Worm (Caenorhabditis elegans) whole organism, young adult: ENCODE results near the gene flp-19.

Source experiments
- B0019.2 ChIP-seq: fragments of 200-800 bp; sonication (Bioruptor generic); conservative IDR thresholded peaks from 2 replicates; pipeline ENCODE4 v1.3.6; 2022; ENCODE audit warnings: missing genetic modification reagents, missing genetic modification characterization, missing compliant biosample characterization
- B0035.1 ChIP-seq: sonication (generic microtip); optimal IDR thresholded peaks from 2 replicates; lab custom pipeline; 2016; ENCODE audit warnings: missing genetic modification characterization, mild to moderate bottlenecking, missing compliant biosample characterization, missing genotype, missing genetic modification reagents
- B0261.1 ChIP-seq: sonication (generic microtip); optimal IDR thresholded peaks from 2 replicates; lab custom pipeline; 2016; ENCODE audit warnings: mild to moderate bottlenecking, missing genetic modification characterization, moderate library complexity, missing compliant biosample characterization
- B0336.3 ChIP-seq: fragments of 200-800 bp; sonication (Bioruptor generic); IDR thresholded peaks from 2 replicates; pipeline ENCODE4 v1.3.6; 2022; ENCODE audit warnings: missing genetic modification characterization, missing compliant biosample characterization
- F37B4.10 ChIP-seq: fragments of 200-800 bp; sonication (Bioruptor generic); IDR thresholded peaks from 2 replicates; pipeline ENCODE4 v1.3.6; 2022; ENCODE audit warnings: missing genetic modification characterization, missing compliant biosample characterization
- K12H6.12 ChIP-seq: fragments of 200-800 bp; sonication (Bioruptor generic); optimal IDR thresholded peaks from 2 replicates; lab custom pipeline; 2018; ENCODE audit warnings: mild to moderate bottlenecking, missing genetic modification characterization, missing compliant biosample characterization
- T26A5.8 ChIP-seq: sonication (generic microtip); optimal IDR thresholded peaks from 2 replicates; lab custom pipeline; 2016; ENCODE audit warnings: missing genetic modification characterization, missing compliant biosample characterization
- Y95B8A.8 ChIP-seq: fragments of 200-800 bp; sonication (Bioruptor generic); IDR thresholded peaks from 2 replicates; pipeline ENCODE4 v1.3.6; 2022; ENCODE audit warnings: missing genetic modification reagents, missing genetic modification characterization, missing compliant biosample characterization
- atf-7 ChIP-seq: sonication (generic microtip); optimal IDR thresholded peaks from 2 replicates; lab custom pipeline; 2017; ENCODE audit warnings: mild to moderate bottlenecking, missing genetic modification characterization, missing compliant biosample characterization
- attf-5 ChIP-seq: fragments of 200-800 bp; sonication (Bioruptor generic); optimal IDR thresholded peaks from 2 replicates; lab custom pipeline; 2018; ENCODE audit warnings: mild to moderate bottlenecking, missing genetic modification characterization, missing compliant biosample characterization
- cebp-1 ChIP-seq, 2 experiments: fragments of 200-800 bp in 1 of 2; sonication (Bioruptor generic) in 1 of 2; sonication (generic microtip) in 1 of 2; IDR thresholded peaks in 1 of 2; optimal IDR thresholded peaks in 1 of 2; 2 replicates each; pipeline versions ENCODE4 v1.3.6 to Lab custom; 2017 to 2022; ENCODE audit warnings: missing compliant biosample characterization in 2 of 2, missing genetic modification characterization in 2 of 2, mild to moderate bottlenecking in 1 of 2, missing genetic modification reagents in 1 of 2, moderate library complexity in 1 of 2
- ceh-100 ChIP-seq: fragments of 200-800 bp; sonication (Bioruptor generic); IDR thresholded peaks from 2 replicates; pipeline ENCODE4 v1.3.6; 2022; ENCODE audit warnings: missing genetic modification reagents, missing genetic modification characterization, missing compliant biosample characterization
- ceh-27 ChIP-seq: fragments of 200-800 bp; sonication (Bioruptor generic); optimal IDR thresholded peaks from 2 replicates; lab custom pipeline; 2018; ENCODE audit warnings: mild to moderate bottlenecking, missing genetic modification characterization, moderate library complexity, missing compliant biosample characterization
- chd-7 ChIP-seq: sonication (generic microtip); optimal IDR thresholded peaks from 2 replicates; lab custom pipeline; 2016; ENCODE audit warnings: mild to moderate bottlenecking, missing genetic modification characterization, moderate library complexity, missing compliant biosample characterization
- ets-4 ChIP-seq: fragments of 200-800 bp; sonication (Bioruptor generic); optimal IDR thresholded peaks from 2 replicates; lab custom pipeline; 2018; ENCODE audit warnings: mild to moderate bottlenecking, missing genetic modification characterization, missing compliant biosample characterization
- fkh-3 ChIP-seq: sonication (generic microtip); optimal IDR thresholded peaks from 2 replicates; lab custom pipeline; 2016; ENCODE audit warnings: mild to moderate bottlenecking, missing genetic modification characterization, missing compliant biosample characterization
- gei-17 ChIP-seq: fragments of 200-800 bp; sonication (Bioruptor generic); optimal IDR thresholded peaks from 2 replicates; lab custom pipeline; 2018; ENCODE audit warnings: mild to moderate bottlenecking, missing genetic modification characterization, missing compliant biosample characterization
- him-1 ChIP-seq: sonication (generic microtip); optimal IDR thresholded peaks from 2 replicates; lab custom pipeline; 2016; ENCODE audit warnings: missing genotype, missing genetic modification reagents, missing genetic modification characterization, missing compliant biosample characterization
- hmg-1.2 ChIP-seq: fragments of 200-800 bp; sonication (Bioruptor generic); IDR thresholded peaks from 2 replicates; pipeline ENCODE4 v1.3.6; 2022; ENCODE audit warnings: missing genetic modification reagents, missing genetic modification characterization, missing compliant biosample characterization
- let-526 ChIP-seq: fragments of 200-800 bp; sonication (Bioruptor generic); IDR thresholded peaks from 2 replicates; pipeline ENCODE4 v1.3.6; 2022; ENCODE audit warnings: missing genetic modification reagents, missing genetic modification characterization, missing compliant biosample characterization
- lin-26 ChIP-seq: fragments of 200-800 bp; sonication (Bioruptor generic); IDR thresholded peaks from 2 replicates; pipeline ENCODE4 v1.3.6; 2022; ENCODE audit warnings: missing genetic modification reagents, missing genetic modification characterization, missing compliant biosample characterization
- lin-40 ChIP-seq: sonication (generic microtip); optimal IDR thresholded peaks from 2 replicates; lab custom pipeline; 2016; ENCODE audit warnings: missing genetic modification characterization, mild to moderate bottlenecking, missing compliant biosample characterization, missing genotype, missing genetic modification reagents
- lin-54 ChIP-seq: fragments of 200-800 bp; sonication (Bioruptor generic); optimal IDR thresholded peaks from 2 replicates; lab custom pipeline; 2018; ENCODE audit warnings: mild to moderate bottlenecking, missing genetic modification characterization, missing compliant biosample characterization
- lsy-27 ChIP-seq: sonication (generic microtip); optimal IDR thresholded peaks from 2 replicates; lab custom pipeline; 2017; ENCODE audit warnings: missing genetic modification characterization, mild to moderate bottlenecking, missing compliant biosample characterization, antibody characterized with exemption, missing genotype, borderline replicate concordance; ENCODE audit not compliant: insufficient read depth
- madf-10 ChIP-seq: sonication (generic microtip); optimal IDR thresholded peaks from 2 replicates; lab custom pipeline; 2016; ENCODE audit warnings: mild to moderate bottlenecking, missing genetic modification characterization, missing compliant biosample characterization
- madf-3 ChIP-seq: fragments of 200-800 bp; sonication (Bioruptor generic); IDR thresholded peaks from 2 replicates; pipeline ENCODE4 v1.3.6; 2022; ENCODE audit warnings: missing genetic modification reagents, missing genetic modification characterization, missing compliant biosample characterization
- madf-6 ChIP-seq: fragments of 200-800 bp; sonication (Bioruptor generic); IDR thresholded peaks from 2 replicates; pipeline ENCODE4 v1.3.6; 2022; ENCODE audit warnings: missing genetic modification reagents, missing genetic modification characterization, missing compliant biosample characterization
- mcd-1 ChIP-seq: fragments of 200-800 bp; sonication (Bioruptor generic); IDR thresholded peaks from 2 replicates; pipeline ENCODE4 v1.3.6; 2022; ENCODE audit warnings: missing genetic modification reagents, missing genetic modification characterization, missing compliant biosample characterization
- mxl-1 ChIP-seq: sonication (generic microtip); optimal IDR thresholded peaks from 2 replicates; lab custom pipeline; 2016; ENCODE audit warnings: missing genetic modification characterization, missing compliant biosample characterization
- nfya-2 ChIP-seq: fragments of 200-800 bp; sonication (Bioruptor generic); IDR thresholded peaks from 2 replicates; pipeline ENCODE4 v1.3.6; 2022; ENCODE audit warnings: missing genetic modification reagents, missing genetic modification characterization, missing compliant biosample characterization
- nhr-120 ChIP-seq: fragments of 200-800 bp; sonication (Bioruptor generic); IDR thresholded peaks from 2 replicates; pipeline ENCODE4 v1.3.6; 2022; ENCODE audit warnings: missing genetic modification characterization, missing compliant biosample characterization
- nhr-27 ChIP-seq: fragments of 200-800 bp; sonication (Bioruptor generic); optimal IDR thresholded peaks from 2 replicates; lab custom pipeline; 2018; ENCODE audit warnings: mild to moderate bottlenecking, missing genetic modification characterization, moderate library complexity, missing compliant biosample characterization
- nhr-80 ChIP-seq: sonication (generic microtip); optimal IDR thresholded peaks from 2 replicates; lab custom pipeline; 2016; ENCODE audit warnings: missing genetic modification characterization, missing compliant biosample characterization
- pha-4 ChIP-seq: fragments of 150-350 bp; sonication (generic microtip); optimal IDR thresholded peaks from 2 replicates; lab custom pipeline; 2014; ENCODE audit warnings: missing biosample characterization, missing genetic modification reagents, missing genetic modification characterization
- rcor-1 ChIP-seq: fragments of 200-800 bp; sonication (Bioruptor generic); IDR thresholded peaks from 2 replicates; pipeline ENCODE4 v1.3.6; 2022; ENCODE audit warnings: missing genetic modification reagents, missing genetic modification characterization, missing compliant biosample characterization
- sea-2 ChIP-seq: fragments of 200-800 bp; sonication (Bioruptor generic); IDR thresholded peaks from 2 replicates; pipeline ENCODE4 v1.3.6; 2022; ENCODE audit warnings: missing genetic modification characterization, missing compliant biosample characterization
- sptf-2 ChIP-seq: fragments of 200-800 bp; sonication (Bioruptor generic); optimal IDR thresholded peaks from 2 replicates; lab custom pipeline; 2018; ENCODE audit warnings: mild to moderate bottlenecking, missing genetic modification characterization, missing compliant biosample characterization
- tlf-1 ChIP-seq: fragments of 200-800 bp; sonication (Bioruptor generic); optimal IDR thresholded peaks from 2 replicates; lab custom pipeline; 2018; ENCODE audit warnings: mild to moderate bottlenecking, missing genetic modification characterization, missing compliant biosample characterization
- ztf-18 ChIP-seq: sonication (generic microtip); optimal IDR thresholded peaks from 2 replicates; lab custom pipeline; 2016; ENCODE audit warnings: missing genotype, mild to moderate bottlenecking, missing genetic modification characterization, missing compliant biosample characterization
- ztf-22 ChIP-seq: fragments of 200-800 bp; sonication (Bioruptor generic); optimal IDR thresholded peaks from 2 replicates; lab custom pipeline; 2018; ENCODE audit warnings: mild to moderate bottlenecking, missing genetic modification characterization, moderate library complexity, missing compliant biosample characterization
- ztf-28 ChIP-seq: fragments of 200-800 bp; sonication (Bioruptor generic); IDR thresholded peaks from 2 replicates; pipeline ENCODE4 v1.3.6; 2022; ENCODE audit warnings: missing genetic modification reagents, missing genetic modification characterization, missing compliant biosample characterization
- ztf-6 ChIP-seq: fragments of 200-800 bp; sonication (Bioruptor generic); IDR thresholded peaks from 2 replicates; pipeline ENCODE4 v1.3.6; 2022; ENCODE audit warnings: missing genetic modification reagents, missing genetic modification characterization, missing compliant biosample characterization

flp-19 gene

ce11 chrX:10576410-10576809 lies 28.1 kb upstream of the flp-19 start:
- no peak for TF ChIP-seq Y95B8A.8
- TF ChIP-seq ztf-18 (tag; lab: Kevin White, UChicago) = no peak
- TF ChIP-seq pha-4 (tag; lab: Kevin White, UChicago) = no peak
- TF ChIP-seq sea-2 (GFP tag; lab: Robert Waterston, UW) = no peak
- TF ChIP-seq hmg-1.2 = no peak
- no peak for TF ChIP-seq tlf-1 (GFP tag; lab: Kevin White, UChicago)
- TF ChIP-seq B0261.1 = no peak
- no peak for TF ChIP-seq ztf-6
- TF ChIP-seq nfya-2 = no peak
- TF ChIP-seq attf-5 (GFP tag; lab: Kevin White, UChicago) = peak; percentile 73
- no peak for TF ChIP-seq let-526
- no peak for TF ChIP-seq chd-7 (tag; lab: Kevin White, UChicago)
- peak; percentile 54 for TF ChIP-seq lin-40
- no peak for TF ChIP-seq madf-10
- no peak for TF ChIP-seq B0035.1
- no peak for TF ChIP-seq ceh-100 (GFP tag; lab: Robert Waterston, UW)
- no peak for TF ChIP-seq him-1 (tag; lab: Kevin White, UChicago)
- no peak for TF ChIP-seq lsy-27 (tag; lab: Kevin White, UChicago)
- no peak for TF ChIP-seq fkh-3 (tag; lab: Kevin White, UChicago)
- no peak for TF ChIP-seq F37B4.10 (GFP tag; lab: Robert Waterston, UW)
- no peak for TF ChIP-seq madf-3 (GFP tag; lab: Robert Waterston, UW)
- TF ChIP-seq K12H6.12 (tag; lab: Kevin White, UChicago) = peak; percentile 42
- TF ChIP-seq ztf-22 (GFP tag; lab: Kevin White, UChicago) = no peak
- no peak for TF ChIP-seq atf-7
- no peak for TF ChIP-seq nhr-27
- TF ChIP-seq T26A5.8 (tag; lab: Kevin White, UChicago) = no peak
- no peak for TF ChIP-seq ztf-28 (GFP tag; lab: Robert Waterston, UW)
- TF ChIP-seq nhr-120 (GFP tag; lab: Robert Waterston, UW) = no peak
- no peak for TF ChIP-seq B0336.3 (GFP tag; lab: Robert Waterston, UW)
- TF ChIP-seq lin-26 (GFP tag; lab: Robert Waterston, UW) = no peak
- no peak for TF ChIP-seq gei-17
- no peak for TF ChIP-seq B0019.2 (GFP tag; lab: Robert Waterston, UW)
- peak; percentile 67 for TF ChIP-seq mcd-1 (GFP tag; lab: Robert Waterston, UW)
- no peak for TF ChIP-seq ets-4 (GFP tag; lab: Kevin White, UChicago)
- TF ChIP-seq mxl-1 (tag; lab: Kevin White, UChicago) = no peak
- peak; percentile 8 for TF ChIP-seq ceh-27 (GFP tag; lab: Kevin White, UChicago)
- TF ChIP-seq cebp-1 (GFP tag; IDR thresholded peaks at IDR 0.05; lab: Robert Waterston, UW) = peak; percentile 99
- TF ChIP-seq cebp-1 (tag; optimal IDR thresholded peaks at IDR 0.05; lab: Kevin White, UChicago) = peak; percentile 100
- TF ChIP-seq rcor-1 (GFP tag; lab: Robert Waterston, UW) = no peak
- peak; percentile 66 for TF ChIP-seq nhr-80 (tag; lab: Kevin White, UChicago)
- no peak for TF ChIP-seq madf-6 (GFP tag; lab: Robert Waterston, UW)
- no peak for TF ChIP-seq sptf-2 (GFP tag; lab: Kevin White, UChicago)
- no peak for TF ChIP-seq lin-54
